Fruit fly (Drosophila melanogaster): ENCODE results near the gene Wnt4.
A peak's percentile ranks its signal among the peaks of the same experiment; 100 is the strongest.

The Wnt4 gene

DNA sequence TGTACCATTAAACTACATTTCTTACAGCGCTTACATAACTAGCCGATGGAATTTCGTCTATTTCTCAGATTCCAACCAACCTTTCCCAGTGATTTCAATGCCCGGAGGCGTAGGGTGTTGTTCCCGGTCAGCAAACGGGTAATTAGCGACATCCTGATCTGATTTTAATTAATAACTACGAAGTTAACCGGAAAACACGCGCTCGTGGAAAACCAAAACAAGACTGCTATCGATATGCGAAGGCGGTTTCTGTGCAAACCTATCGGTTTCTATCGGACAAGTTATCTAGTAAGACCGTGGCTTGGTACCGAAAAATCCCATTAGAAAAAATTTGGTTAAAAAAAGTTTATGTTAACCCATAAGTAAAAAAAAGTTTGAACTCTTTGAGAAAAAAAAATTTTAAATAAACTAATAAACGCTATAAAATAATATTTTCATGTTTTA is 54.1 kb downstream of the Wnt4 start, which contains the start of gene mEFG1 (continued):
- TF ChIP-seq CG12391 (tag; optimal IDR thresholded peaks at IDR 0.05) (peak; percentile 40), Mad (GFP tag; optimal IDR thresholded peaks at IDR 0.05) (no peak), CG4424 (GFP tag; optimal IDR thresholded peaks at IDR 0.05) (no peak), CG12299 (tag; optimal IDR thresholded peaks at IDR 0.05) (no peak), lbe (GFP tag; optimal IDR thresholded peaks at IDR 0.05) (no peak), CG1602 (GFP tag; optimal IDR thresholded peaks at IDR 0.05) (no peak), NFAT (GFP tag; IDR thresholded peaks at IDR 0.05) (no peak), pho (GFP tag; optimal IDR thresholded peaks at IDR 0.05) (no peak), Awh (GFP tag; IDR thresholded peaks at IDR 0.05) (no peak), Ets65A (GFP tag) (no peak), pfk (GFP tag; optimal IDR thresholded peaks at IDR 0.05) (no peak), Lhr (GFP tag; optimal IDR thresholded peaks at IDR 0.05) (no peak), CG7271 (tag; optimal IDR thresholded peaks at IDR 0.05) (no peak), CG11696 (GFP tag; IDR thresholded peaks at IDR 0.05) (no peak), CG34376 (GFP tag; optimal IDR thresholded peaks at IDR 0.05) (no peak), Dbx (GFP tag; IDR thresholded peaks at IDR 0.05) (no peak), emc (GFP tag; optimal IDR thresholded peaks at IDR 0.05) (no peak), dmrt11E (tag; optimal IDR thresholded peaks at IDR 0.05) (no peak), psq (GFP tag; optimal IDR thresholded peaks at IDR 0.05) (no peak), HLH4C (GFP tag; IDR thresholded peaks at IDR 0.05; ENCODE audit: partially characterized antibody) (peak; percentile 84), slbo (GFP tag; IDR thresholded peaks at IDR 0.05) (0 out of 2 replicates have a peak, but pooled peaks have one; percentile 28), CG10462 (GFP tag; optimal IDR thresholded peaks at IDR 0.05) (no peak), bab2 (GFP tag; optimal IDR thresholded peaks at IDR 0.05) (no peak), mld (GFP tag; IDR thresholded peaks at IDR 0.05; ENCODE audit: partially characterized antibody) (peak; percentile 68), Hr78 (GFP tag; optimal IDR thresholded peaks at IDR 0.05) (no peak), CG15011 (GFP tag; optimal IDR thresholded peaks at IDR 0.05) (no peak), disco-r (GFP tag; optimal IDR thresholded peaks at IDR 0.05) (no peak), Doc2 (GFP tag; IDR thresholded peaks at IDR 0.05) (no peak), inv (GFP tag; IDR thresholded peaks at IDR 0.05; ENCODE audit: partially characterized antibody) (peak; percentile 59), row (GFP tag; IDR thresholded peaks at IDR 0.05) (peak; percentile 72), Opbp (GFP tag; IDR thresholded peaks at IDR 0.05; ENCODE audit: partially characterized antibody) (peak; percentile 84), nerfin-1 (tag; optimal IDR thresholded peaks at IDR 0.05) (peak; percentile 32), CG31224 (GFP tag; IDR thresholded peaks at IDR 0.05) (no peak), CG9797 (GFP tag; optimal IDR thresholded peaks at IDR 0.05) (peak; percentile 60), CG14860 (GFP tag; IDR thresholded peaks at IDR 0.05; ENCODE audit: partially characterized antibody) (peak; percentile 59), ato (GFP tag; IDR thresholded peaks at IDR 0.05; ENCODE audit: partially characterized antibody) (peak; percentile 79; the same call in 1 of the 2 replicates), CG10543 (GFP tag; optimal IDR thresholded peaks at IDR 0.05) (no peak), unc-4 (GFP tag; IDR thresholded peaks at IDR 0.05; ENCODE audit: partially characterized antibody) (peak; percentile 75), CG17361 (GFP tag; IDR thresholded peaks at IDR 0.05) (no peak; the same call in 2 of the 3 replicates), D19B (GFP tag; optimal IDR thresholded peaks at IDR 0.05) (no peak), Bgb (GFP tag; IDR thresholded peaks at IDR 0.05; ENCODE audit: partially characterized antibody) (peak; percentile 79), CG32767 (GFP tag; IDR thresholded peaks at IDR 0.05) (no peak), so (GFP tag; IDR thresholded peaks at IDR 0.05) (no peak), MBD-R2 (GFP tag; IDR thresholded peaks at IDR 0.05) (peak; percentile 29; the same call in 1 of the 2 replicates), Sin3A (optimal IDR thresholded peaks at IDR 0.05) (peak; percentile 12), CG3407 (GFP tag; optimal IDR thresholded peaks at IDR 0.05) (no peak), CG7839 (tag; optimal IDR thresholded peaks at IDR 0.05) (peak; percentile 24), grau (tag; optimal IDR thresholded peaks at IDR 0.05) (peak; percentile 15), CG12155 (GFP tag; optimal IDR thresholded peaks at IDR 0.05) (no peak), CG7963 (GFP tag; IDR thresholded peaks at IDR 0.05; ENCODE audit: partially characterized antibody) (peak; percentile 80), gro (GFP tag; optimal IDR thresholded peaks at IDR 0.05) (no peak)

All from whole organism, embryonic.